Fruit fly (Drosophila melanogaster): ENCODE results near the gene Samuel.
A peak's percentile ranks its signal among the peaks of the same experiment; 100 is the strongest.

Gene Samuel

dm6 chr2L:10964493-10964892, 102.3 kb downstream of the Samuel start (continued):
- TF ChIP-seq Aef1 (GFP tag; IDR thresholded peaks at IDR 0.05) (peak; percentile 57; the same call in 1 of the 3 replicates), sd (tag; optimal IDR thresholded peaks at IDR 0.05) (peak; percentile 92), pzg (GFP tag; optimal IDR thresholded peaks at IDR 0.05) (peak; percentile 9), sens (GFP tag) (peak; percentile 80), CG13424 (tag; optimal IDR thresholded peaks at IDR 0.05) (peak; percentile 32), Asciz (GFP tag; optimal IDR thresholded peaks at IDR 0.05) (peak; percentile 27), Hey (tag; optimal IDR thresholded peaks at IDR 0.05) (no peak), CG2199 (GFP tag; IDR thresholded peaks at IDR 0.05) (peak; percentile 62; the same call in 1 of the 3 replicates)

- TF ChIP-seq PHDP (tag; optimal IDR thresholded peaks at IDR 0.05) = no peak
- 0 out of 3 replicates have a peak, but pooled peaks have one; percentile 23 for TF ChIP-seq z (GFP tag; IDR thresholded peaks at IDR 0.05)
- peak; percentile 94 for TF ChIP-seq Deaf1 (tag; optimal IDR thresholded peaks at IDR 0.05)
These were observed 102.8 kb downstream of the Samuel start, which contains the start of gene dpr2 for dm6 chr2L:10963979-10964378. Gene dpr2, minus strand, starts transcription at chr2L:10964153.

Data from whole organism, embryonic.